Fruit fly (Drosophila melanogaster) whole organism, embryonic: ENCODE data around the gene CG9747.

Experiments
- Aef1 ChIP-seq: fragments of 200-800 bp; sonication (Bioruptor generic); IDR thresholded peaks from 3 replicates; pipeline ENCODE4 v1.3.6; 2022; ENCODE audit warnings: missing biosample characterization, missing genetic modification characterization
- Atf-2 ChIP-seq: fragments of 200-800 bp; sonication (Bioruptor generic); optimal IDR thresholded peaks from 2 replicates; lab custom pipeline; 2016; ENCODE audit warnings: missing biosample characterization, missing genetic modification characterization
- Atf3 ChIP-seq: fragments of 200-800 bp; sonication (Bioruptor generic); optimal IDR thresholded peaks from 3 replicates; lab custom pipeline; 2016; ENCODE audit warnings: missing biosample characterization, missing genetic modification characterization
- B-H1 ChIP-seq: fragments of 200-800 bp; sonication (Bioruptor generic); IDR thresholded peaks from 3 replicates; pipeline ENCODE4 v1.3.6; 2022; ENCODE audit warnings: missing biosample characterization, missing genetic modification characterization
- CG10147 ChIP-seq: fragments of 200-800 bp; sonication (Bioruptor generic); optimal IDR thresholded peaks from 2 replicates; lab custom pipeline; 2019; ENCODE audit warnings: missing biosample characterization, mild to moderate bottlenecking, missing genetic modification characterization, moderate library complexity
- CG10979 ChIP-seq: fragments of 200-800 bp; sonication (Bioruptor generic); optimal IDR thresholded peaks from 2 replicates; lab custom pipeline; 2018; ENCODE audit warnings: missing biosample characterization, mild to moderate bottlenecking, missing genetic modification characterization, moderate library complexity
- CG11504 ChIP-seq: fragments of 200-800 bp; sonication (Bioruptor generic); optimal IDR thresholded peaks from 3 replicates; lab custom pipeline; 2019; ENCODE audit warnings: missing biosample characterization, mild to moderate bottlenecking, missing genetic modification characterization, moderate library complexity
- CG11695 ChIP-seq: fragments of 200-800 bp; sonication (Bioruptor generic); IDR thresholded peaks from 3 replicates; pipeline ENCODE4 v1.3.6; 2022; ENCODE audit warnings: missing biosample characterization, missing genetic modification characterization
- CG12071 ChIP-seq: fragments of 200-800 bp; sonication (Bioruptor generic); optimal IDR thresholded peaks from 3 replicates; lab custom pipeline; 2018; ENCODE audit warnings: missing biosample characterization, mild to moderate bottlenecking, missing genetic modification characterization
- CG12219 ChIP-seq: fragments of 200-800 bp; sonication (Bioruptor generic); optimal IDR thresholded peaks from 3 replicates; lab custom pipeline; 2018; ENCODE audit warnings: missing biosample characterization, mild to moderate bottlenecking, missing genetic modification characterization
- CG12299 ChIP-seq: fragments of 200-800 bp; sonication (Bioruptor generic); optimal IDR thresholded peaks from 2 replicates; lab custom pipeline; 2018; ENCODE audit warnings: missing biosample characterization, mild to moderate bottlenecking, missing genetic modification characterization
- CG13296 ChIP-seq: fragments of 200-800 bp; sonication (Bioruptor generic); optimal IDR thresholded peaks from 3 replicates; lab custom pipeline; 2018; ENCODE audit warnings: missing biosample characterization, mild to moderate bottlenecking, missing genetic modification characterization
- CG14710 ChIP-seq: fragments of 200-800 bp; sonication (Bioruptor generic); optimal IDR thresholded peaks from 3 replicates; lab custom pipeline; 2019; ENCODE audit warnings: missing biosample characterization, mild to moderate bottlenecking, missing genetic modification characterization, moderate library complexity
- CG15514 ChIP-seq: fragments of 200-800 bp; sonication (Bioruptor generic); optimal IDR thresholded peaks from 3 replicates; lab custom pipeline; 2017; ENCODE audit warnings: missing biosample characterization, missing genetic modification characterization, mild to moderate bottlenecking, moderate library complexity, missing genetic modification reagents
- CG17328 ChIP-seq: fragments of 200-800 bp; sonication (Bioruptor generic); IDR thresholded peaks from 2 replicates; pipeline ENCODE4 v1.3.6; 2022; ENCODE audit warnings: missing biosample characterization, missing genetic modification characterization
- CG2678 ChIP-seq: fragments of 200-800 bp; sonication (Bioruptor generic); optimal IDR thresholded peaks from 3 replicates; lab custom pipeline; 2019; ENCODE audit warnings: missing biosample characterization, mild to moderate bottlenecking, missing genetic modification characterization, moderate library complexity
- CG3065 ChIP-seq: fragments of 200-800 bp; sonication (Bioruptor generic); optimal IDR thresholded peaks from 2 replicates; lab custom pipeline; 2016; ENCODE audit warnings: missing biosample characterization, missing genetic modification characterization
- CG33213 ChIP-seq: fragments of 200-800 bp; sonication (Bioruptor generic); optimal IDR thresholded peaks from 3 replicates; lab custom pipeline; 2016; ENCODE audit warnings: missing biosample characterization, missing genetic modification characterization
- CG3407 ChIP-seq: fragments of 200-800 bp; sonication (Bioruptor generic); optimal IDR thresholded peaks from 2 replicates; lab custom pipeline; 2018; ENCODE audit warnings: missing biosample characterization, mild to moderate bottlenecking, missing genetic modification characterization
- CG34422 ChIP-seq: fragments of 200-800 bp; sonication (Bioruptor generic); IDR thresholded peaks from 3 replicates; pipeline ENCODE4 v1.3.6; 2022; ENCODE audit warnings: missing biosample characterization, missing genetic modification characterization
- CG5953 ChIP-seq: fragments of 200-800 bp; sonication (Bioruptor generic); IDR thresholded peaks from 2 replicates; pipeline ENCODE4 v1.3.6; 2022; ENCODE audit warnings: missing biosample characterization, missing genetic modification characterization
- CG8765 ChIP-seq: fragments of 200-800 bp; sonication (Bioruptor generic); IDR thresholded peaks from 2 replicates; pipeline ENCODE4 v1.3.6; 2022; ENCODE audit warnings: missing biosample characterization, missing genetic modification characterization
- CG9215 ChIP-seq: fragments of 200-800 bp; sonication (Bioruptor generic); IDR thresholded peaks from 2 replicates; pipeline ENCODE4 v1.3.6; 2022; ENCODE audit warnings: missing biosample characterization, missing genetic modification characterization
- CG9876 ChIP-seq: fragments of 200-800 bp; sonication (Bioruptor generic); optimal IDR thresholded peaks from 2 replicates; lab custom pipeline; 2016; ENCODE audit warnings: missing biosample characterization, missing genetic modification characterization
- CkIIα-i1 ChIP-seq: fragments of 200-800 bp; sonication (Bioruptor generic); IDR thresholded peaks from 2 replicates; pipeline ENCODE4 v1.3.6; 2022; ENCODE audit warnings: missing biosample characterization, missing genetic modification characterization
- Dfd ChIP-seq, 2 experiments: fragments of >200 bp; optimal IDR thresholded peaks; 2 replicates each; lab custom pipeline; 2017; ENCODE audit warnings: missing biosample characterization in 2 of 2, missing genetic modification characterization in 2 of 2
- E2f2 ChIP-seq: fragments of 200-800 bp; sonication (Bioruptor generic); IDR thresholded peaks from 2 replicates; pipeline ENCODE4 v1.3.6; 2022; ENCODE audit warnings: missing biosample characterization, missing genetic modification characterization
- Fer2 ChIP-seq: fragments of 200-800 bp; sonication (Bioruptor generic); optimal IDR thresholded peaks from 2 replicates; lab custom pipeline; 2018; ENCODE audit warnings: missing biosample characterization, mild to moderate bottlenecking, missing genetic modification characterization, moderate library complexity
- Hand ChIP-seq: fragments of 200-800 bp; sonication (Bioruptor generic); optimal IDR thresholded peaks from 2 replicates; lab custom pipeline; 2017; ENCODE audit warnings: mild to moderate bottlenecking, missing biosample characterization, missing genetic modification reagents, missing genetic modification characterization
- Hmr ChIP-seq: fragments of 200-800 bp; sonication (Bioruptor generic); optimal IDR thresholded peaks from 3 replicates; lab custom pipeline; 2017; ENCODE audit warnings: mild to moderate bottlenecking, missing biosample characterization, missing genetic modification reagents, missing genetic modification characterization
- Jarid2 ChIP-seq: fragments of 200-800 bp; sonication (Bioruptor generic); optimal IDR thresholded peaks from 3 replicates; lab custom pipeline; 2017; ENCODE audit warnings: mild to moderate bottlenecking, missing biosample characterization, missing genetic modification reagents, missing genetic modification characterization
- Nf-YB ChIP-seq: fragments of 200-800 bp; sonication (Bioruptor generic); optimal IDR thresholded peaks from 3 replicates; lab custom pipeline; 2019; ENCODE audit warnings: missing biosample characterization, mild to moderate bottlenecking, missing genetic modification characterization, moderate library complexity
- Opbp ChIP-seq: fragments of 200-800 bp; sonication (Bioruptor generic); IDR thresholded peaks from 3 replicates; pipeline ENCODE4 v1.3.6; 2022; ENCODE audit warnings: missing biosample characterization, missing genetic modification characterization; ENCODE audit not compliant: partially characterized antibody
- Ravus ChIP-seq: fragments of 200-800 bp; sonication (Bioruptor generic); IDR thresholded peaks from 2 replicates; pipeline ENCODE4 v1.3.6; 2022; ENCODE audit warnings: missing biosample characterization, missing genetic modification characterization
- Trl ChIP-seq, 3 experiments: fragments of >200 bp in 2 of 3; fragments of 200-800 bp in 1 of 3; sonication (Bioruptor generic) in 1 of 3; optimal IDR thresholded peaks; 2 replicates in 1 of 3; 3 replicates in 2 of 3; lab custom pipeline; 2016 to 2017; ENCODE audit warnings: missing biosample characterization in 1 of 3, missing genetic modification characterization in 1 of 3
- Vsx1 ChIP-seq: fragments of 200-800 bp; sonication (Bioruptor generic); optimal IDR thresholded peaks from 2 replicates; lab custom pipeline; 2017; ENCODE audit warnings: missing biosample characterization, mild to moderate bottlenecking, missing genetic modification characterization, missing genetic modification reagents
- bsh ChIP-seq, 2 experiments: fragments of 200-800 bp; sonication (Bioruptor generic); optimal IDR thresholded peaks; 2 replicates each; lab custom pipeline; 2017 to 2018; ENCODE audit warnings: mild to moderate bottlenecking in 2 of 2, missing biosample characterization in 2 of 2, missing genetic modification characterization in 2 of 2, moderate library complexity in 1 of 2
- disco-r ChIP-seq: fragments of 200-800 bp; sonication (Bioruptor generic); optimal IDR thresholded peaks from 2 replicates; lab custom pipeline; 2016; ENCODE audit warnings: missing biosample characterization, missing genetic modification characterization
- dmrt11E ChIP-seq: fragments of 200-800 bp; sonication (Bioruptor generic); optimal IDR thresholded peaks from 3 replicates; lab custom pipeline; 2018; ENCODE audit warnings: missing biosample characterization, mild to moderate bottlenecking, missing genetic modification characterization, moderate library complexity
- ewg ChIP-seq: fragments of 200-800 bp; sonication (Bioruptor generic); optimal IDR thresholded peaks from 3 replicates; lab custom pipeline; 2017; ENCODE audit warnings: mild to moderate bottlenecking, missing biosample characterization, missing genetic modification reagents, missing genetic modification characterization
- fru ChIP-seq: fragments of >200 bp; optimal IDR thresholded peaks from 2 replicates; lab custom pipeline; 2017
- fu2 ChIP-seq: fragments of 200-800 bp; sonication (Bioruptor generic); optimal IDR thresholded peaks from 2 replicates; lab custom pipeline; 2016; ENCODE audit warnings: missing biosample characterization, missing genetic modification characterization
- grn ChIP-seq: fragments of 200-800 bp; sonication (Bioruptor generic); optimal IDR thresholded peaks from 3 replicates; lab custom pipeline; 2017; ENCODE audit warnings: missing biosample characterization, missing genetic modification characterization
- ham ChIP-seq: fragments of 200-800 bp; sonication (Bioruptor generic); IDR thresholded peaks from 2 replicates; pipeline ENCODE4 v1.3.6; 2022; ENCODE audit warnings: missing biosample characterization, missing genetic modification characterization
- hbn ChIP-seq: fragments of 200-800 bp; sonication (Bioruptor generic); IDR thresholded peaks from 2 replicates; pipeline ENCODE4 v1.3.6; 2022; ENCODE audit warnings: missing biosample characterization, missing genetic modification characterization; ENCODE audit not compliant: partially characterized antibody
- hth ChIP-seq: fragments of >200 bp; optimal IDR thresholded peaks from 2 replicates; lab custom pipeline; 2017; ENCODE audit warnings: inconsistent platforms
- ken ChIP-seq: fragments of 200-800 bp; sonication (Bioruptor generic); IDR thresholded peaks from 3 replicates; pipeline ENCODE4 v1.3.6; 2022; ENCODE audit warnings: missing biosample characterization, missing genetic modification characterization
- pho ChIP-seq: fragments of 200-800 bp; sonication (Bioruptor generic); optimal IDR thresholded peaks from 2 replicates; lab custom pipeline; 2016; ENCODE audit warnings: missing biosample characterization, missing genetic modification characterization
- sens-2 ChIP-seq: fragments of 200-800 bp; sonication (Bioruptor generic); IDR thresholded peaks from 2 replicates; pipeline ENCODE4 v1.3.6; 2022; ENCODE audit warnings: missing biosample characterization, missing genetic modification characterization
- trh ChIP-seq: fragments of 200-800 bp; sonication (Bioruptor generic); optimal IDR thresholded peaks from 2 replicates; lab custom pipeline; 2016; ENCODE audit warnings: missing biosample characterization, missing genetic modification characterization
- twi ChIP-seq: fragments of 200-800 bp; optimal IDR thresholded peaks from 2 replicates; lab custom pipeline; 2019; ENCODE audit warnings: missing biosample characterization, mild to moderate bottlenecking, missing genetic modification characterization, moderate library complexity

CG9747 gene

dm6 chr3R:30195606-30196049, 4.6 kb upstream of the CG9747 start (continued):
- TF ChIP-seq CG14710 (tag; lab: Kevin White, UChicago) (no peak), hth (lab: Kevin White, UChicago) (no peak), Vsx1 (GFP tag; lab: Kevin White, UChicago) (peak; percentile 91), fru (no peak), ewg (no peak), CG2678 (peak; percentile 59), B-H1 (GFP tag; lab: Robert Waterston, UW) (peak; percentile 40; the same call in 1 of the 3 replicates), CG3407 (no peak), CG12299 (tag; lab: Kevin White, UChicago) (no peak), Atf3 (GFP tag; lab: Kevin White, UChicago) (peak; percentile 6), CkIIα-i1 (no peak), CG5953 (GFP tag; lab: Robert Waterston, UW) (no peak), Nf-YB (no peak), fu2 (GFP tag; lab: Kevin White, UChicago) (peak; percentile 47), CG8765 (GFP tag; lab: Robert Waterston, UW) (no peak), E2f2 (peak; percentile 40; the same call in 1 of the 2 replicates), CG9876 (GFP tag; lab: Kevin White, UChicago) (peak; percentile 4), Aef1 (GFP tag; lab: Robert Waterston, UW) (no peak), Jarid2 (GFP tag; lab: Kevin White, UChicago) (peak; percentile 45), CG12219 (GFP tag; lab: Kevin White, UChicago) (peak; percentile 17), ham (GFP tag; lab: Robert Waterston, UW) (no peak), CG10147 (peak; percentile 41), Ravus (GFP tag; lab: Robert Waterston, UW) (no peak), sens-2 (GFP tag; lab: Robert Waterston, UW) (no peak), CG11504 (tag; lab: Kevin White, UChicago) (peak; percentile 44), CG34422 (GFP tag; lab: Robert Waterston, UW) (peak; percentile 59; the same call in 2 of the 3 replicates), trh (no peak), twi (tag; lab: Kevin White, UChicago) (no peak), Trl (optimal IDR thresholded peaks at IDR 0.05; lab: Kevin White, UChicago) (no peak), Trl (GFP tag; optimal IDR thresholded peaks at IDR 0.05; lab: Kevin White, UChicago) (no peak), CG10979 (tag; lab: Kevin White, UChicago) (no peak), Fer2 (tag; lab: Kevin White, UChicago) (peak; percentile 20), CG33213 (GFP tag; lab: Kevin White, UChicago) (peak; percentile 6), CG13296 (GFP tag; lab: Kevin White, UChicago) (peak; percentile 54), Dfd (GFP tag; optimal IDR thresholded peaks at IDR 0.05; lab: Kevin White, UChicago) (no peak), pho (GFP tag; lab: Kevin White, UChicago) (peak; percentile 48), Hand (GFP tag; lab: Kevin White, UChicago) (no peak), CG15514 (GFP tag; lab: Kevin White, UChicago) (peak; percentile 84), dmrt11E (tag; lab: Kevin White, UChicago) (no peak), CG11695 (GFP tag; lab: Robert Waterston, UW) (peak; percentile 59; the same call in 1 of the 3 replicates), Atf-2 (no peak), grn (no peak), Hmr (GFP tag; lab: Kevin White, UChicago) (peak; percentile 74), CG12071 (peak; percentile 35), CG17328 (GFP tag; lab: Robert Waterston, UW) (no peak; the same call in 1 of the 2 replicates), bsh (GFP tag; optimal IDR thresholded peaks at IDR 0.05; lab: Kevin White, UChicago) (peak in 1 of 2 experiments; percentile 15), CG9215 (GFP tag; lab: Robert Waterston, UW) (no peak), CG3065 (peak; percentile 22), hbn (no peak), disco-r (GFP tag; lab: Kevin White, UChicago) (no peak), Opbp (GFP tag; lab: Robert Waterston, UW) (no peak), ken (GFP tag; lab: Robert Waterston, UW) (peak; percentile 68; the same call in 2 of the 3 replicates)
